Fruit fly (Drosophila melanogaster): ENCODE results near the gene CG4025.

CG4025 gene

dm6 chrX:2121716-2122601, 45.2 kb downstream of the CG4025 start:
- TF ChIP-seq CG7101 (tag; optimal IDR thresholded peaks at IDR 0.05) = peak; percentile 12
- no peak for TF ChIP-seq ovo (GFP tag; optimal IDR thresholded peaks at IDR 0.05)
- no peak for TF ChIP-seq CG11617 (GFP tag; optimal IDR thresholded peaks at IDR 0.05)
- no peak for TF ChIP-seq CG5204 (GFP tag; optimal IDR thresholded peaks at IDR 0.05)
- TF ChIP-seq Crg-1 (GFP tag; optimal IDR thresholded peaks at IDR 0.05) = no peak
- TF ChIP-seq CG1620 (GFP tag; optimal IDR thresholded peaks at IDR 0.05) = no peak
- peak; percentile 99 for TF ChIP-seq pad (GFP tag; optimal IDR thresholded peaks at IDR 0.05)
- peak; percentile 9 for TF ChIP-seq bab1 (GFP tag; optimal IDR thresholded peaks at IDR 0.05)
- TF ChIP-seq CG33017 (tag; optimal IDR thresholded peaks at IDR 0.05) = peak; percentile 48
- no peak for TF ChIP-seq toe (GFP tag; optimal IDR thresholded peaks at IDR 0.05)
- no peak for TF ChIP-seq CG7045 (GFP tag; optimal IDR thresholded peaks at IDR 0.05)
- TF ChIP-seq CG14711 (tag; optimal IDR thresholded peaks at IDR 0.05) = peak; percentile 12

DNA sequence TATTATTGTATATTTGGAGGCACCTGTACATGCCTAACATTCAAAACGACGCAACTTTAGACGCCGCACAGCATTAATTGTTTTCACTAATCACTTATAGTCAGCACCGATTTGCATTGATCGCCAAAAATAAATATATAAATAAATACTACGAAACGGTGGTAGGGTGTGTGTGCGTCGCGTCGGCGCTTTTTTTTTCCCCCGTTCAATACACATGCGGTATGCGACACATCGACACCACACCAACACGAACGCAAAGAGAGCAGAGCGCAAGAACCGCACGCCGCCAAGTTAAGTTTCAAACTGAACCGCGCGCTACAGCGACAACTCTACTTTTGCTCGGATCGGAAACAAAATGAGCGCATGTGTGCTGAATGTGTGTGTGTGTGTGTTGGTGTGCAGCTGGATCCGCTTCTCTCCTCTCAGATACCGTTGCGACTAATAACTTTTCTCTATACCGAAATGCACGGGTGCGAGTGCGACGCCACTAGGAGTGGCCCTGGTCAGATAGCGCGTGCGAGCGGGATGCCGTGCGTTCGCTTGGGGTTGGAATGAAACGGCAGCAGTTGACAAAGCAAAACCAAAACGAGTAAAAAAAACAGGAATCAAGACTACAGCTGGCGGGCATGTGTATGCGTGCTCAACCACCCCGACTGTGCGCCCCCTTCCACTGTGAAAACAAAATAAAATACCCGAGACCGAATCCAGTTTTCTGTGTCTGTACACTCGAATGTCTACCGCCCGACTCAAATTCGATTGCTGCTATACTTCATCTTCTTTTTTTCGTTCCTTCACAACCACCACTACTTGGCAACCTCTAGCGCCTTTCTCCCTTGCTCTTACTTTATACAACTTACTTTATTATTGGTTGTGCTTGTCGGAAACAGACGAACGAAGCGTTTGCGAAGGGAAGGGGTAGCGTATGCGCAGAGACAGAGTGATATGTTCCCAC, 46.5 kb downstream of the CG4025 start, which contains the start of gene ph-d:
Gene ph-d, minus strand, starts transcription at position 274 of the 952 bp plus-strand sequence.
- no peak for TF ChIP-seq cnc (optimal IDR thresholded peaks at IDR 0.05)
- peak; percentile 61 for TF ChIP-seq Crg-1 (GFP tag; optimal IDR thresholded peaks at IDR 0.05)
- no peak for TF ChIP-seq CG33017 (tag; optimal IDR thresholded peaks at IDR 0.05)
- TF ChIP-seq ovo (GFP tag; optimal IDR thresholded peaks at IDR 0.05) = peak; percentile 94
- peak; percentile 87 for TF ChIP-seq cic (GFP tag; optimal IDR thresholded peaks at IDR 0.05)
- TF ChIP-seq CG5204 (GFP tag; optimal IDR thresholded peaks at IDR 0.05) = no peak
- TF ChIP-seq CG1620 (GFP tag; optimal IDR thresholded peaks at IDR 0.05) = peak; percentile 72
- peak; percentile 65 for TF ChIP-seq kay (GFP tag; ENCODE audit: borderline replicate concordance)
- TF ChIP-seq CG7045 (GFP tag; optimal IDR thresholded peaks at IDR 0.05) = no peak
- peak; percentile 80 for TF ChIP-seq Clk (GFP tag; optimal IDR thresholded peaks at IDR 0.05)
- TF ChIP-seq CG7101 (tag; optimal IDR thresholded peaks at IDR 0.05) = peak; percentile 84
- TF ChIP-seq CG14711 (tag; optimal IDR thresholded peaks at IDR 0.05) = peak; percentile 100
- TF ChIP-seq CG12768 (GFP tag; optimal IDR thresholded peaks at IDR 0.05) = peak; percentile 60
- TF ChIP-seq tj (GFP tag; optimal IDR thresholded peaks at IDR 0.05) = peak; percentile 92
- TF ChIP-seq Mnt (GFP tag; optimal IDR thresholded peaks at IDR 0.05) = peak; percentile 93
- peak; percentile 77 for TF ChIP-seq bab1 (GFP tag; optimal IDR thresholded peaks at IDR 0.05)
- TF ChIP-seq Hr96 (GFP tag; optimal IDR thresholded peaks at IDR 0.05) = peak; percentile 90
- TF ChIP-seq CG11617 (GFP tag; optimal IDR thresholded peaks at IDR 0.05) = peak; percentile 87
- peak; percentile 99 for TF ChIP-seq pad (GFP tag; optimal IDR thresholded peaks at IDR 0.05)
- TF ChIP-seq toe (GFP tag; optimal IDR thresholded peaks at IDR 0.05) = peak; percentile 40

dm6 chrX:2123965-2124688, 47.4 kb downstream of the CG4025 start:
- no peak for TF ChIP-seq Mnt (GFP tag; optimal IDR thresholded peaks at IDR 0.05)
- TF ChIP-seq CG33017 (tag; optimal IDR thresholded peaks at IDR 0.05) = peak; percentile 90
- peak; percentile 94 for TF ChIP-seq CG7045 (GFP tag; optimal IDR thresholded peaks at IDR 0.05)
- peak; percentile 88 for TF ChIP-seq tj (GFP tag; optimal IDR thresholded peaks at IDR 0.05)
- peak; percentile 35 for TF ChIP-seq toe (GFP tag; optimal IDR thresholded peaks at IDR 0.05)
- peak; percentile 72 for TF ChIP-seq pad (GFP tag; optimal IDR thresholded peaks at IDR 0.05)
- TF ChIP-seq bab1 (GFP tag; optimal IDR thresholded peaks at IDR 0.05) = peak; percentile 67
- TF ChIP-seq cic (GFP tag; optimal IDR thresholded peaks at IDR 0.05) = no peak
- peak; percentile 82 for TF ChIP-seq CG14711 (tag; optimal IDR thresholded peaks at IDR 0.05)
- peak; percentile 52 for TF ChIP-seq CG5204 (GFP tag; optimal IDR thresholded peaks at IDR 0.05)
- peak; percentile 28 for TF ChIP-seq Crg-1 (GFP tag; optimal IDR thresholded peaks at IDR 0.05)
- TF ChIP-seq cnc (optimal IDR thresholded peaks at IDR 0.05) = no peak
- TF ChIP-seq CG1620 (GFP tag; optimal IDR thresholded peaks at IDR 0.05) = no peak
- TF ChIP-seq ovo (GFP tag; optimal IDR thresholded peaks at IDR 0.05) = peak; percentile 53
- peak; percentile 82 for TF ChIP-seq CG12768 (GFP tag; optimal IDR thresholded peaks at IDR 0.05)
- peak; percentile 94 for TF ChIP-seq CG7101 (tag; optimal IDR thresholded peaks at IDR 0.05)
- no peak for TF ChIP-seq Hr96 (GFP tag; optimal IDR thresholded peaks at IDR 0.05)
- peak; percentile 78 for TF ChIP-seq kay (GFP tag; ENCODE audit: borderline replicate concordance)
- TF ChIP-seq Clk (GFP tag; optimal IDR thresholded peaks at IDR 0.05) = no peak
- peak; percentile 91 for TF ChIP-seq CG11617 (GFP tag; optimal IDR thresholded peaks at IDR 0.05)

dm6 chrX:2125527-2126088, 48.8 kb downstream of the CG4025 start:
- TF ChIP-seq CG5204 (GFP tag; optimal IDR thresholded peaks at IDR 0.05) (no peak), CG14711 (tag; optimal IDR thresholded peaks at IDR 0.05) (peak; percentile 21), ovo (GFP tag; optimal IDR thresholded peaks at IDR 0.05) (peak; percentile 25), kay (GFP tag; ENCODE audit: borderline replicate concordance) (no peak), pad (GFP tag; optimal IDR thresholded peaks at IDR 0.05) (peak; percentile 75), cnc (optimal IDR thresholded peaks at IDR 0.05) (no peak), Crg-1 (GFP tag; optimal IDR thresholded peaks at IDR 0.05) (no peak), tj (GFP tag; optimal IDR thresholded peaks at IDR 0.05) (peak; percentile 31), cic (GFP tag; optimal IDR thresholded peaks at IDR 0.05) (peak; percentile 17), CG7045 (GFP tag; optimal IDR thresholded peaks at IDR 0.05) (no peak), CG12768 (GFP tag; optimal IDR thresholded peaks at IDR 0.05) (no peak)
